Worm (Caenorhabditis elegans) whole organism, young adult: ENCODE data around the gene plx-1.

Experiments
- C06A6.2 ChIP-seq: fragments of 200-800 bp; sonication (Bioruptor generic); conservative IDR thresholded peaks from 2 replicates; pipeline ENCODE4 v1.3.6; 2022; ENCODE audit warnings: missing genetic modification characterization, missing compliant biosample characterization
- C17E4.6 ChIP-seq: fragments of 200-800 bp; sonication (Bioruptor generic); IDR thresholded peaks from 2 replicates; pipeline ENCODE4 v1.3.6; 2022; ENCODE audit warnings: missing genetic modification reagents, missing genetic modification characterization, missing compliant biosample characterization
- aptf-2 ChIP-seq: fragments of 200-800 bp; sonication (Bioruptor generic); conservative IDR thresholded peaks from 2 replicates; pipeline ENCODE4 v1.3.6; 2022; ENCODE audit warnings: missing genetic modification reagents, missing genetic modification characterization, missing compliant biosample characterization
- bed-2 ChIP-seq: fragments of 200-800 bp; sonication (Bioruptor generic); IDR thresholded peaks from 2 replicates; pipeline ENCODE4 v1.3.6; 2022; ENCODE audit warnings: missing genetic modification reagents, missing genetic modification characterization, missing compliant biosample characterization
- ceh-27 ChIP-seq: fragments of 200-800 bp; sonication (Bioruptor generic); optimal IDR thresholded peaks from 2 replicates; lab custom pipeline; 2018; ENCODE audit warnings: mild to moderate bottlenecking, missing genetic modification characterization, moderate library complexity, missing compliant biosample characterization
- ceh-58 ChIP-seq: fragments of 200-800 bp; sonication (Bioruptor generic); IDR thresholded peaks from 2 replicates; pipeline ENCODE4 v1.3.6; 2022; ENCODE audit warnings: missing genetic modification characterization, missing compliant biosample characterization
- die-1 ChIP-seq: sonication (generic microtip); optimal IDR thresholded peaks from 2 replicates; lab custom pipeline; 2016; ENCODE audit warnings: missing genotype, mild to moderate bottlenecking, missing genetic modification characterization, missing compliant biosample characterization
- hsf-1 ChIP-seq: fragments of 200-800 bp; sonication (Bioruptor generic); IDR thresholded peaks from 2 replicates; pipeline ENCODE4 v1.3.6; 2022; ENCODE audit warnings: missing genetic modification reagents, missing genetic modification characterization, missing compliant biosample characterization
- let-607 ChIP-seq, 2 experiments: fragments of 200-800 bp in 1 of 2; sonication (Bioruptor generic) in 1 of 2; sonication (generic microtip) in 1 of 2; optimal IDR thresholded peaks; 2 replicates each; lab custom pipeline; 2016 to 2018; ENCODE audit warnings: mild to moderate bottlenecking in 2 of 2, missing compliant biosample characterization in 2 of 2, missing genetic modification characterization in 2 of 2, moderate library complexity in 2 of 2, missing genotype in 1 of 2
- lin-26 ChIP-seq: fragments of 200-800 bp; sonication (Bioruptor generic); IDR thresholded peaks from 2 replicates; pipeline ENCODE4 v1.3.6; 2022; ENCODE audit warnings: missing genetic modification reagents, missing genetic modification characterization, missing compliant biosample characterization
- madf-6 ChIP-seq: fragments of 200-800 bp; sonication (Bioruptor generic); IDR thresholded peaks from 2 replicates; pipeline ENCODE4 v1.3.6; 2022; ENCODE audit warnings: missing genetic modification reagents, missing genetic modification characterization, missing compliant biosample characterization
- pha-4 ChIP-seq: fragments of 150-350 bp; sonication (generic microtip); optimal IDR thresholded peaks from 2 replicates; lab custom pipeline; 2014; ENCODE audit warnings: missing biosample characterization, missing genetic modification reagents, missing genetic modification characterization
- snpc-1.3 ChIP-seq: sonication (generic microtip); optimal IDR thresholded peaks from 2 replicates; lab custom pipeline; 2017; ENCODE audit warnings: missing genetic modification characterization, mild to moderate bottlenecking, missing compliant biosample characterization, antibody characterized with exemption, moderate library complexity, missing genotype, missing genetic modification reagents; ENCODE audit not compliant: insufficient read depth

ce11 chrIV:1000441-1000840 is 41.1 kb downstream of the plx-1 start:
- TF ChIP-seq C17E4.6 (no peak), let-607 (tag; optimal IDR thresholded peaks at IDR 0.05; lab: Kevin White, UChicago) (no peak), snpc-1.3 (tag; lab: Kevin White, UChicago) (no peak), pha-4 (no peak), madf-6 (GFP tag; lab: Robert Waterston, UW) (no peak), hsf-1 (GFP tag; lab: Robert Waterston, UW) (no peak), C06A6.2 (GFP tag; lab: Robert Waterston, UW) (no peak), bed-2 (GFP tag; lab: Robert Waterston, UW) (no peak), die-1 (no peak), lin-26 (GFP tag; lab: Robert Waterston, UW) (no peak), aptf-2 (GFP tag; lab: Robert Waterston, UW) (no peak), ceh-27 (GFP tag; lab: Kevin White, UChicago) (no peak), ceh-58 (GFP tag; lab: Robert Waterston, UW) (no peak)
